Worm (Caenorhabditis elegans): ENCODE measurements around the gene trpp-5.

The trpp-5 gene

DNA sequence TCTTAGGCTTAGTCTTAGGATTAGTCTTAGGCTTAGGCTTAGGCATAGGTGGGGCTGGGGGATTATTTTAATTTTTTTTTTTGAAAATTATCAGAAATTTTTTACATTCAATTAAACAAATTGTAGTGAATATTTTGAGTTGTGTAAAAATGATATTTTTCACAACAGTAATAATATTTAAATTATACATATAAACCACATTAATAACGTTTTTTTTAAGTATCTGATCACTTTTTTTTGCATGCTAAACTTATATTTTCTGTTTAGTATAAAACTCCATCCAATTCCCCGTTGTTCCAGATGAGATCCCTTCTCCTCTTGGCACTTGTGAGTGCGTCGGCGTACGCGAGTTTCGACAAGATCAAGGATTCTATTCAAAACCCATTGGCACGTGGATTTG lies 37.9 kb upstream of the trpp-5 start, which contains the start of gene txdc-12.1:
Gene txdc-12.1, plus strand, starts transcription at position 301 of the 400 bp plus-strand sequence.
- TF ChIP-seq let-526 (GFP tag; IDR thresholded peaks at IDR 0.05) (no peak), F57A8.1 (GFP tag; optimal IDR thresholded peaks at IDR 0.05) (no peak), repo-1 (tag; optimal IDR thresholded peaks at IDR 0.05) (no peak), ceh-91 (GFP tag; IDR thresholded peaks at IDR 0.05) (no peak), lsy-27 (tag; optimal IDR thresholded peaks at IDR 0.05; ENCODE audit: borderline replicate concordance, insufficient read depth) (no peak), Y79H2A.3 (GFP tag; conservative IDR thresholded peaks at IDR 0.05) (no peak), B0019.2 (GFP tag; conservative IDR thresholded peaks at IDR 0.05) (no peak), egl-44 (GFP tag; IDR thresholded peaks at IDR 0.05) (no peak), F37B4.10 (GFP tag; IDR thresholded peaks at IDR 0.05) (no peak)

DNA sequence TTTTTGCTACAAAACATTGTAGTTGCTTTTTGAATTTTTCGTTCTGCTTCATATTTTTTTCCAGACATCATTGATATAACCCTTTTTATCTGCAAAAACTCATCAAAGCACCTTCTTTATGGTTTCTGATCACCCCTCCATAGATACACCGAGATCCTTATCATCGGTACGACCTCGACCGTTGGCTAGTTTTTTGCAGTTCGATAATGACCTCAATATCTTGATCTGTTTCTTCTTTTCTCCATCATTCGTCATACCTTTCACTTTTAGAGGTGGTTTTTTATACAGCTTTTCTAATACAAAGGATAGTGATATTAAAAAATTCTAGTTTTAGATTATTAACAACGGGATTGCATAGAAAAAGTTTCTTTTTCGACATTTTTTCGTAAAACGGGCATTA lies 37.3 kb upstream of the trpp-5 start:
- TF ChIP-seq sptf-2 (GFP tag; optimal IDR thresholded peaks at IDR 0.05) (no peak), cebp-1 (GFP tag; IDR thresholded peaks at IDR 0.05) (no peak), cebp-1 (tag; optimal IDR thresholded peaks at IDR 0.05) (no peak), snpc-4 (GFP tag; optimal IDR thresholded peaks at IDR 0.05) (no peak), snpc-4 (tag; optimal IDR thresholded peaks at IDR 0.05) (no peak), repo-1 (tag; optimal IDR thresholded peaks at IDR 0.05) (no peak), F55B11.4 (tag; optimal IDR thresholded peaks at IDR 0.05; ENCODE audit: borderline replicate concordance, insufficient read depth) (no peak), efl-1 (GFP tag; optimal IDR thresholded peaks at IDR 0.05) (no peak), rec-8 (tag; optimal IDR thresholded peaks at IDR 0.05) (no peak), mxl-1 (tag; optimal IDR thresholded peaks at IDR 0.05) (no peak), nfya-2 (GFP tag; IDR thresholded peaks at IDR 0.05) (no peak), hrde-1 (tag; optimal IDR thresholded peaks at IDR 0.05; ENCODE audit: borderline replicate concordance) (no peak)

DNA sequence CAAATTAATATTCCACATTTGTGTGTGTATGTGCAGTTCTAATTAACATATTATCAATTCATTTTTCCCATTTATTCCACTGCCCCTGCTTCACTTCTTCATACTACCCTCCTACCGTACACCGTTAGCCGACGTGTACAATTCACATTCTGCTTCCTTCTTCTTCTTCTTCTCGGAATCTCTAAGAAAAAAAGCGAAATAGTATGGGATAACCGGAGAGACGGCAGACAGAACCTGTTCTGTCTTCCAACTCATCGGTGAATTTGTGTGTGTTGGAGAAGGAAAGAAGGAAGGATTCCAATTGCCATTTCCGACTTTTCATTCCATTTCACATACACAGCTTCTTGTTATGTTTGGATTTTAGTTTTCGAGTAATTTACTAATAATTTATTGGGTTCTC lies 35.4 kb upstream of the trpp-5 start:
- TF ChIP-seq ztf-18 (tag; optimal IDR thresholded peaks at IDR 0.05), result no peak
- TF ChIP-seq let-607 (tag; optimal IDR thresholded peaks at IDR 0.05), result peak in 1 of 2 experiments; percentile 78

ce11 chrII:12228005-12228404 lies 25.8 kb upstream of the trpp-5 start, which contains the start of gene sinh-1:
sinh-1 (plus strand) TSS chrII:12228305.
- TF ChIP-seq madf-3 (GFP tag; IDR thresholded peaks at IDR 0.05) (no peak), tlf-1 (GFP tag; optimal IDR thresholded peaks at IDR 0.05) (no peak), nhr-90 (tag; optimal IDR thresholded peaks at IDR 0.05) (no peak), C17E4.6 (GFP tag; IDR thresholded peaks at IDR 0.05) (no peak), madf-6 (GFP tag; IDR thresholded peaks at IDR 0.05) (no peak)

ce11 chrII:12226192-12226591 lies 24.0 kb upstream of the trpp-5 start:
- TF ChIP-seq zfh-2 (GFP tag; conservative IDR thresholded peaks at IDR 0.05) (peak; percentile 45; the same call in 1 of the 2 replicates), ceh-27 (GFP tag; optimal IDR thresholded peaks at IDR 0.05) (no peak), madf-6 (GFP tag; IDR thresholded peaks at IDR 0.05) (no peak), egrh-3 (GFP tag; IDR thresholded peaks at IDR 0.05) (peak; percentile 57; the same call in 1 of the 2 replicates), attf-6 (GFP tag; IDR thresholded peaks at IDR 0.05) (no peak), F33H1.4 (GFP tag; IDR thresholded peaks at IDR 0.05) (no peak), hrde-1 (tag; optimal IDR thresholded peaks at IDR 0.05; ENCODE audit: borderline replicate concordance) (no peak), xnd-1 (tag; optimal IDR thresholded peaks at IDR 0.05) (no peak), madf-8 (GFP tag; conservative IDR thresholded peaks at IDR 0.05) (no peak), C06A6.2 (GFP tag; conservative IDR thresholded peaks at IDR 0.05) (no peak), nfya-2 (GFP tag; IDR thresholded peaks at IDR 0.05) (no peak), nfya-1 (tag; optimal IDR thresholded peaks at IDR 0.05; ENCODE audit: borderline replicate concordance, insufficient read depth) (no peak), snpc-3.4 (tag; optimal IDR thresholded peaks at IDR 0.05) (no peak)
